Fruit fly (Drosophila melanogaster) whole organism, prepupa: Measurements from ENCODE around the gene Tmhs.

Source experiments
- Gug ChIP-seq: fragments of 200-800 bp; sonication (Bioruptor generic); IDR thresholded peaks from 2 replicates; pipeline ENCODE4 v1.3.6; 2022; ENCODE audit warnings: missing biosample characterization, missing genetic modification characterization
- Lpt ChIP-seq: fragments of 200-800 bp; sonication (Bioruptor generic); optimal IDR thresholded peaks from 3 replicates; lab custom pipeline; 2016; ENCODE audit warnings: missing biosample characterization, missing genetic modification characterization
- cyc ChIP-seq: fragments of 200-800 bp; sonication (Bioruptor generic); optimal IDR thresholded peaks from 3 replicates; lab custom pipeline; 2016; ENCODE audit warnings: missing biosample characterization, missing genetic modification characterization
- lz ChIP-seq: fragments of 200-800 bp; sonication (Bioruptor generic); optimal IDR thresholded peaks from 3 replicates; lab custom pipeline; 2016; ENCODE audit warnings: missing biosample characterization, missing genetic modification characterization

DNA sequence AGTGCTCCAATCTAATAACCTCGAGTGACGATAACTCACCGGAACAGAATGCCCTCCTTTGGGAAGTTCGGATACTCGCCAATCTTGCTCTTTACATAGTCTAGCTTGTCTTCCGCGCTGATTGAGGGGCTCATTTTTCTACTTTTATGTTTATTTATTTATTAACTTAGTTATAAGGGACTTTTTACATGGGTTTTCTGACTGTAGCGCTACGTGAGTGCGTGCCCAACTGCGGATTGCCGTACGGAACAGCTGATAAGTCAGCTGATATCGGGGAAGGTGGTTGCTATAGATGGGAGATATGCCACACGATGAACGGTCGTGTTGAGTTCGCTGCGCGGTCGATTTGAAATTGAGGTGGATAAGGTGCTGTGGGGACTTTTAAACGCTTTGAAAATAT, 805 bp upstream of the Tmhs start, which contains the start of gene Aprt:
- TF ChIP-seq lz (GFP tag; lab: Kevin White, UChicago) (no peak), cyc (GFP tag; lab: Kevin White, UChicago) (no peak), Lpt (GFP tag; lab: Kevin White, UChicago) (no peak), Gug (GFP tag; lab: Robert Waterston, UW) (no peak)
